Worm (Caenorhabditis elegans): ENCODE results near the gene K10D2.5.

K10D2.5 gene

ce11 chrIII:5141935-5142334 is 30.6 kb upstream of the K10D2.5 start:
- no peak for TF ChIP-seq ceh-82 (tag; optimal IDR thresholded peaks at IDR 0.05)
- no peak for TF ChIP-seq nhr-11 (tag; optimal IDR thresholded peaks at IDR 0.05)
- no peak for TF ChIP-seq ztf-11 (tag; optimal IDR thresholded peaks at IDR 0.05)
- TF ChIP-seq zag-1 (tag; optimal IDR thresholded peaks at IDR 0.05), result no peak
- no peak for TF ChIP-seq nhr-6 (tag; optimal IDR thresholded peaks at IDR 0.05)
- no peak for TF ChIP-seq sem-4 (tag; optimal IDR thresholded peaks at IDR 0.05)
- peak; percentile 36 for TF ChIP-seq sma-3 (GFP tag; optimal IDR thresholded peaks at IDR 0.05)
- TF ChIP-seq nhr-10 (tag; optimal IDR thresholded peaks at IDR 0.05), result no peak
- TF ChIP-seq fos-1 (tag; optimal IDR thresholded peaks at IDR 0.05), result no peak
- TF ChIP-seq ztf-4 (tag; optimal IDR thresholded peaks at IDR 0.05), result no peak
- no peak for TF ChIP-seq ZK546.5 (tag; optimal IDR thresholded peaks at IDR 0.05)
- no peak for TF ChIP-seq nhr-12 (tag; optimal IDR thresholded peaks at IDR 0.05)
- peak; percentile 6 for TF ChIP-seq nhr-129 (tag; optimal IDR thresholded peaks at IDR 0.05)
- peak in 1 of 2 experiments; percentile 1 for TF ChIP-seq lsy-2 (tag; optimal IDR thresholded peaks at IDR 0.05)
- TF ChIP-seq nhr-23 (tag; optimal IDR thresholded peaks at IDR 0.05), result no peak
- no peak for TF ChIP-seq blmp-1 (tag; optimal IDR thresholded peaks at IDR 0.05; ENCODE audit: insufficient read depth)
- TF ChIP-seq peb-1 (tag; optimal IDR thresholded peaks at IDR 0.05), result no peak
- no peak for TF ChIP-seq Y55F3AM.14 (GFP tag; optimal IDR thresholded peaks at IDR 0.05)

ce11 chrIII:5143520-5143919 is 29.0 kb upstream of the K10D2.5 start:
- no peak for TF ChIP-seq ztf-11 (tag; optimal IDR thresholded peaks at IDR 0.05)
- no peak for TF ChIP-seq elt-1 (tag; optimal IDR thresholded peaks at IDR 0.05)
- no peak for TF ChIP-seq lin-39 (tag; optimal IDR thresholded peaks at IDR 0.05)
- no peak for TF ChIP-seq snpc-4 (tag; optimal IDR thresholded peaks at IDR 0.05)
- TF ChIP-seq gmeb-1 (tag; optimal IDR thresholded peaks at IDR 0.05), result no peak
- TF ChIP-seq nhr-77 (tag; optimal IDR thresholded peaks at IDR 0.05), result no peak
- no peak for TF ChIP-seq nhr-10 (tag; optimal IDR thresholded peaks at IDR 0.05)
- TF ChIP-seq lin-13 (GFP tag; optimal IDR thresholded peaks at IDR 0.05), result no peak
- no peak for TF ChIP-seq dmd-4 (tag; optimal IDR thresholded peaks at IDR 0.05)
- TF ChIP-seq ceh-16 (tag; optimal IDR thresholded peaks at IDR 0.05), result no peak
- no peak for TF ChIP-seq ama-1 (optimal IDR thresholded peaks at IDR 0.05)

- TF ChIP-seq nhr-129 (tag; optimal IDR thresholded peaks at IDR 0.05) (peak; percentile 34), mab-5 (tag; optimal IDR thresholded peaks at IDR 0.05) (no peak), sma-9 (GFP tag; optimal IDR thresholded peaks at IDR 0.05) (peak; percentile 0), sma-9 (tag; optimal IDR thresholded peaks at IDR 0.05) (no peak), sma-3 (GFP tag; optimal IDR thresholded peaks at IDR 0.05) (no peak)
Measured at ce11 chrIII:5144169-5144568, 28.4 kb upstream of the K10D2.5 start.

- TF ChIP-seq C34F6.9 (tag; optimal IDR thresholded peaks at IDR 0.05) (no peak), fos-1 (tag; optimal IDR thresholded peaks at IDR 0.05) (peak; percentile 51), lin-39 (tag; optimal IDR thresholded peaks at IDR 0.05) (no peak), mbf-1 (tag; optimal IDR thresholded peaks at IDR 0.05) (no peak), nhr-21 (tag; optimal IDR thresholded peaks at IDR 0.05) (no peak), ztf-11 (tag; optimal IDR thresholded peaks at IDR 0.05) (no peak), unc-39 (tag; optimal IDR thresholded peaks at IDR 0.05) (no peak)
Measured at ce11 chrIII:5145874-5146273, 26.6 kb upstream of the K10D2.5 start.

- TF ChIP-seq fos-1 (tag; optimal IDR thresholded peaks at IDR 0.05), result peak; percentile 52
- TF ChIP-seq crh-2 (tag; optimal IDR thresholded peaks at IDR 0.05), result peak; percentile 5
- TF ChIP-seq alr-1 (tag; optimal IDR thresholded peaks at IDR 0.05), result no peak
Measured at ce11 chrIII:5146749-5147148, 25.8 kb upstream of the K10D2.5 start.

- TF ChIP-seq nhr-11 (tag; optimal IDR thresholded peaks at IDR 0.05), result no peak
- no peak for TF ChIP-seq nhr-23 (tag; optimal IDR thresholded peaks at IDR 0.05)
- TF ChIP-seq ZK546.5 (tag; optimal IDR thresholded peaks at IDR 0.05), result no peak
- TF ChIP-seq C34F6.9 (tag; optimal IDR thresholded peaks at IDR 0.05), result no peak
- TF ChIP-seq sma-9 (GFP tag; optimal IDR thresholded peaks at IDR 0.05), result no peak
- no peak for TF ChIP-seq sma-9 (tag; optimal IDR thresholded peaks at IDR 0.05)
- no peak for TF ChIP-seq nhr-237 (tag; optimal IDR thresholded peaks at IDR 0.05)
- TF ChIP-seq ceh-16 (tag; optimal IDR thresholded peaks at IDR 0.05), result no peak
- TF ChIP-seq peb-1 (tag; optimal IDR thresholded peaks at IDR 0.05), result no peak
- TF ChIP-seq mdl-1 (tag; optimal IDR thresholded peaks at IDR 0.05), result no peak
- no peak for TF ChIP-seq ama-1 (optimal IDR thresholded peaks at IDR 0.05)
- TF ChIP-seq nhr-25 (tag; optimal IDR thresholded peaks at IDR 0.05), result no peak
- TF ChIP-seq alr-1 (tag; optimal IDR thresholded peaks at IDR 0.05), result no peak
- TF ChIP-seq nhr-6 (tag; optimal IDR thresholded peaks at IDR 0.05), result no peak
- TF ChIP-seq mab-5 (tag; optimal IDR thresholded peaks at IDR 0.05), result no peak
Measured at ce11 chrIII:5147445-5147844, 25.1 kb upstream of the K10D2.5 start.
